ENCODE assay signal across 3 fruit fly cellular contexts in genomic region chr3R:18490474-18490873, dm6.
A peak's percentile ranks its signal among the peaks of the same experiment; 100 is the strongest.
TF ChIP-seq lines count a peak whose summit lies in the region.

No protein-coding gene starts in this region.

- no peak for TF ChIP-seq CTCF in whole organism, embryonic (GFP tag; optimal IDR thresholded peaks at IDR 0.05; lab: Kevin White, UChicago)

TF ChIP-seq in whole organism, embryonic, 481 proteins besides CTCF, POLR2A, EP300 and RAD21:
- no peak for TF ChIP-seq Med (GFP tag; lab: Kevin White, UChicago)
- TF ChIP-seq nom (GFP tag; optimal IDR thresholded peaks at IDR 0.05; lab: Kevin White, UChicago) = peak; percentile 17

TF ChIP-seq in whole organism, prepupa, 60 proteins besides CTCF, POLR2A, EP300 and RAD21 (continues in another document):
- TF ChIP-seq CG16779 (tag; optimal IDR thresholded peaks at IDR 0.05; lab: Kevin White, UChicago) = no peak
- no peak for TF ChIP-seq CG7368 (GFP tag; optimal IDR thresholded peaks at IDR 0.05; lab: Kevin White, UChicago)
- TF ChIP-seq Hr39 (GFP tag; optimal IDR thresholded peaks at IDR 0.05; lab: Kevin White, UChicago) = no peak
- TF ChIP-seq Sox14 (GFP tag; optimal IDR thresholded peaks at IDR 0.05; lab: Kevin White, UChicago) = no peak
- no peak for TF ChIP-seq dsx (GFP tag; optimal IDR thresholded peaks at IDR 0.05; lab: Kevin White, UChicago; ENCODE audit: poor library complexity, severe bottlenecking)
- no peak for TF ChIP-seq CG1621 (tag; optimal IDR thresholded peaks at IDR 0.05; lab: Kevin White, UChicago)
- TF ChIP-seq Ets21C (GFP tag; optimal IDR thresholded peaks at IDR 0.05; lab: Kevin White, UChicago) = no peak
- TF ChIP-seq cyc (GFP tag; optimal IDR thresholded peaks at IDR 0.05; lab: Kevin White, UChicago) = no peak
- no peak for TF ChIP-seq Smox (GFP tag; optimal IDR thresholded peaks at IDR 0.05; lab: Kevin White, UChicago)
- TF ChIP-seq CG15336 (GFP tag; IDR thresholded peaks at IDR 0.05; lab: Robert Waterston, UW) = no peak
- TF ChIP-seq Blimp-1 (GFP tag; optimal IDR thresholded peaks at IDR 0.05; lab: Kevin White, UChicago) = no peak
- peak; percentile 56 for TF ChIP-seq CG3032 (tag; optimal IDR thresholded peaks at IDR 0.05; lab: Kevin White, UChicago)
- TF ChIP-seq salr (GFP tag; optimal IDR thresholded peaks at IDR 0.05; lab: Kevin White, UChicago) = peak in 1 of 2 experiments; percentile 52
- no peak for TF ChIP-seq CG6792 (GFP tag; optimal IDR thresholded peaks at IDR 0.05; lab: Kevin White, UChicago)
- peak; percentile 44 for TF ChIP-seq achi (GFP tag; optimal IDR thresholded peaks at IDR 0.05; lab: Kevin White, UChicago)
- no peak for TF ChIP-seq Met (GFP tag; optimal IDR thresholded peaks at IDR 0.05; lab: Kevin White, UChicago)
- TF ChIP-seq CG8319 (GFP tag; optimal IDR thresholded peaks at IDR 0.05; lab: Kevin White, UChicago) = no peak
- TF ChIP-seq CG11762 (GFP tag; optimal IDR thresholded peaks at IDR 0.05; lab: Kevin White, UChicago; ENCODE audit: insufficient read depth) = no peak
- TF ChIP-seq eg (GFP tag; IDR thresholded peaks at IDR 0.05; lab: Robert Waterston, UW) = no peak
- no peak for TF ChIP-seq CG3919 (GFP tag; optimal IDR thresholded peaks at IDR 0.05; lab: Kevin White, UChicago)
- TF ChIP-seq net (GFP tag; optimal IDR thresholded peaks at IDR 0.05; lab: Kevin White, UChicago) = no peak
- TF ChIP-seq CG10669 (GFP tag; optimal IDR thresholded peaks at IDR 0.05; lab: Kevin White, UChicago) = no peak
- TF ChIP-seq Hr4 (GFP tag; optimal IDR thresholded peaks at IDR 0.05; lab: Kevin White, UChicago) = no peak
- no peak for TF ChIP-seq CG34406 (GFP tag; optimal IDR thresholded peaks at IDR 0.05; lab: Kevin White, UChicago)
- peak; percentile 62 for TF ChIP-seq CG6808 (GFP tag; optimal IDR thresholded peaks at IDR 0.05; lab: Kevin White, UChicago)
- no peak for TF ChIP-seq fd85E (GFP tag; optimal IDR thresholded peaks at IDR 0.05; lab: Kevin White, UChicago)
- TF ChIP-seq Lpt (GFP tag; optimal IDR thresholded peaks at IDR 0.05; lab: Kevin White, UChicago) = no peak
- peak; percentile 3 to 43 for TF ChIP-seq ss (GFP tag; optimal IDR thresholded peaks at IDR 0.05; lab: Kevin White, UChicago)
- TF ChIP-seq svp (GFP tag; lab: Kevin White, UChicago) = no peak
- no peak for TF ChIP-seq Eip93F (GFP tag; optimal IDR thresholded peaks at IDR 0.05; lab: Kevin White, UChicago)
- TF ChIP-seq CG11902 (GFP tag; optimal IDR thresholded peaks at IDR 0.05; lab: Kevin White, UChicago) = no peak
- TF ChIP-seq CG4318 (GFP tag; optimal IDR thresholded peaks at IDR 0.05; lab: Kevin White, UChicago) = peak; percentile 13
- TF ChIP-seq Eip75B (GFP tag; optimal IDR thresholded peaks at IDR 0.05; lab: Kevin White, UChicago) = no peak
- TF ChIP-seq CG10631 (GFP tag; optimal IDR thresholded peaks at IDR 0.05; lab: Kevin White, UChicago) = peak; percentile 36
- no peak for TF ChIP-seq dac (GFP tag; optimal IDR thresholded peaks at IDR 0.05; lab: Kevin White, UChicago)
- no peak for TF ChIP-seq CG6854 (GFP tag; optimal IDR thresholded peaks at IDR 0.05; lab: Kevin White, UChicago)
- TF ChIP-seq Eip78C (GFP tag; lab: Kevin White, UChicago) = peak; percentile 63
- TF ChIP-seq Sox15 (GFP tag; optimal IDR thresholded peaks at IDR 0.05; lab: Kevin White, UChicago) = no peak
- TF ChIP-seq spab (GFP tag; optimal IDR thresholded peaks at IDR 0.05; lab: Kevin White, UChicago) = peak; percentile 49
- TF ChIP-seq CG32006 (GFP tag; optimal IDR thresholded peaks at IDR 0.05; lab: Kevin White, UChicago) = peak; percentile 61
- TF ChIP-seq Hr38 (GFP tag; optimal IDR thresholded peaks at IDR 0.05; lab: Kevin White, UChicago) = no peak
- peak; percentile 49 for TF ChIP-seq CG6276 (GFP tag; optimal IDR thresholded peaks at IDR 0.05; lab: Kevin White, UChicago)
- no peak for TF ChIP-seq topi (GFP tag; optimal IDR thresholded peaks at IDR 0.05; lab: Kevin White, UChicago)
- no peak for TF ChIP-seq vri (GFP tag; optimal IDR thresholded peaks at IDR 0.05; lab: Kevin White, UChicago)
- TF ChIP-seq Gug (GFP tag; IDR thresholded peaks at IDR 0.05; lab: Robert Waterston, UW) = no peak
- no peak for TF ChIP-seq fkh (GFP tag; optimal IDR thresholded peaks at IDR 0.05; lab: Kevin White, UChicago)
- no peak for TF ChIP-seq fd59A (GFP tag; optimal IDR thresholded peaks at IDR 0.05; lab: Kevin White, UChicago)

TF ChIP-seq in whole organism, pupa, 21 proteins besides CTCF, POLR2A, EP300 and RAD21:
- TF ChIP-seq CG8159 (tag; optimal IDR thresholded peaks at IDR 0.05; lab: Kevin White, UChicago) (peak; percentile 65), D1 (tag; optimal IDR thresholded peaks at IDR 0.05; lab: Kevin White, UChicago) (no peak), Pif1A (GFP tag; optimal IDR thresholded peaks at IDR 0.05; lab: Kevin White, UChicago) (no peak), rn (GFP tag; IDR thresholded peaks at IDR 0.05; lab: Robert Waterston, UW) (no peak), EcR (GFP tag; optimal IDR thresholded peaks at IDR 0.05; lab: Kevin White, UChicago) (no peak), CG17806 (tag; optimal IDR thresholded peaks at IDR 0.05; lab: Kevin White, UChicago) (peak; percentile 34), CG8301 (tag; optimal IDR thresholded peaks at IDR 0.05; lab: Kevin White, UChicago) (peak; percentile 57), gl (tag; optimal IDR thresholded peaks at IDR 0.05; lab: Kevin White, UChicago) (no peak), CG9948 (tag; optimal IDR thresholded peaks at IDR 0.05; lab: Kevin White, UChicago) (peak; percentile 59), CG4496 (GFP tag; IDR thresholded peaks at IDR 0.05; lab: Robert Waterston, UW) (0 out of 3 replicates have a peak, but pooled peaks have one; percentile 1), CG10348 (GFP tag; IDR thresholded peaks at IDR 0.05; lab: Robert Waterston, UW) (no peak), Ets98B (GFP tag; IDR thresholded peaks at IDR 0.05; lab: Robert Waterston, UW) (no peak), CG15710 (tag; optimal IDR thresholded peaks at IDR 0.05; lab: Kevin White, UChicago) (peak; percentile 53), fd96Ca (GFP tag; IDR thresholded peaks at IDR 0.05; lab: Robert Waterston, UW) (no peak), CG14655 (GFP tag; optimal IDR thresholded peaks at IDR 0.05; lab: Kevin White, UChicago) (peak; percentile 66), Snoo (tag; optimal IDR thresholded peaks at IDR 0.05; lab: Kevin White, UChicago) (no peak), CG12605 (GFP tag; IDR thresholded peaks at IDR 0.05; lab: Robert Waterston, UW) (no peak), Pif1B (GFP tag; optimal IDR thresholded peaks at IDR 0.05; lab: Kevin White, UChicago) (no peak), CG13204 (GFP tag; optimal IDR thresholded peaks at IDR 0.05; lab: Kevin White, UChicago) (no peak), CG32121 (GFP tag; IDR thresholded peaks at IDR 0.05; lab: Robert Waterston, UW) (no peak), CG34367 (tag; optimal IDR thresholded peaks at IDR 0.05; lab: Kevin White, UChicago) (no peak)
